Worm (Caenorhabditis elegans): Measurements from ENCODE around the gene K07H8.8.
A peak's percentile ranks its signal among the peaks of the same experiment; 100 is the strongest.

K07H8.8 gene

DNA sequence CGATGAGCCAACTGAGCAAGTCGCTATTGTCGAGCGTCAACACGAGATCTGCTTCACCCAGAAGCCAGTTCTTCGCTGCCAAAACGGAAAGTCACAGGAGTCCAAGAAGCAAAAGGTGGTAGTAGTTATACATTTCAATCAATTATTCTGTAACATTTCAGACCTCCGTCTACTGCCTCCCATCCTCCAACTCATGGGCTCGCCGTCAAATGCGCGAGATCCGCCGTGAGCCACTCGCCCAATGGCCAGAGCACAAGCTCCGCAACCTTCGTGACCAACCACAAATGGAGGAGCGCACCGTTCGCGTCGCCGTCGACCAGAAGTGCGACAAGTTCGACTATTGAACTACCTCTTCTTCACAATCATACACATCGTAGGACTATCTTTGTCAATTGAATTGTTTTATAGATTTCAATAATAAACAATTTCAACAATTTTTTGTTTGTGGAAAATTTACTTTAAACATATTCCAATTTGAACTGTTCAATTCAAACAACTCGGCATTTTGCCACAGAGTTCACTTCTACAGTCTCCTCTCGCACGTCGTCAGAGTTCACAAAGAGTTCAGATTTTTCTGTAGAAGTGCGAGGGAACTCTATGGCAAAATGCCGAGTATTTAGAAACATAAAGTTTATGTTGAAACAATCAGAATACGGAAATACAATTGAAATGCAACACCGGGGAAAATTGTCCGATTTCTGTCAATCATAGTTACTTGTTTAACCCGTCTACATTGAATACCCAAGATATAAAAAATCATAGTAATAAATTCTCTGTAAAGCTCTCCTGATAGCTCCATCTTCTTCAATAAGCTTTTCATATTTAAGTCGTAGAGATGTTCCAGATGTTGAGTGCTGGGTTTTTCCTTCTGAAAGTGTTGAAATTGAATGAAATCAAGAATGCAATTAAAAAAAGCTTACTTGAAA lies 1.9 kb downstream of the K07H8.8 start:
- TF ChIP-seq nhr-23 (tag; optimal IDR thresholded peaks at IDR 0.05) = no peak
- no peak for TF ChIP-seq nhr-237 (tag; optimal IDR thresholded peaks at IDR 0.05)
- no peak for TF ChIP-seq skn-1 (tag; optimal IDR thresholded peaks at IDR 0.05)
- TF ChIP-seq elt-2 (tag; optimal IDR thresholded peaks at IDR 0.05) = no peak
- TF ChIP-seq jun-1 (tag; optimal IDR thresholded peaks at IDR 0.05) = no peak
- TF ChIP-seq tbx-2 (tag; optimal IDR thresholded peaks at IDR 0.05) = no peak
- TF ChIP-seq lin-15B (tag; optimal IDR thresholded peaks at IDR 0.05) = no peak
- no peak for TF ChIP-seq ztf-11 (tag; optimal IDR thresholded peaks at IDR 0.05)
- TF ChIP-seq mml-1 (tag; optimal IDR thresholded peaks at IDR 0.05) = no peak
- no peak for TF ChIP-seq fkh-2 (tag; optimal IDR thresholded peaks at IDR 0.05)
- TF ChIP-seq unc-39 (tag; optimal IDR thresholded peaks at IDR 0.05) = no peak
- TF ChIP-seq nhr-25 (tag; optimal IDR thresholded peaks at IDR 0.05) = no peak
- no peak for TF ChIP-seq ama-1 (optimal IDR thresholded peaks at IDR 0.05)
- TF ChIP-seq lsy-12 (tag; optimal IDR thresholded peaks at IDR 0.05) = no peak
- TF ChIP-seq pha-4 (tag; optimal IDR thresholded peaks at IDR 0.05) = no peak
- TF ChIP-seq egl-27 (tag; optimal IDR thresholded peaks at IDR 0.05) = no peak
- no peak for TF ChIP-seq nfya-1 (tag; optimal IDR thresholded peaks at IDR 0.05; ENCODE audit: insufficient read depth)

DNA sequence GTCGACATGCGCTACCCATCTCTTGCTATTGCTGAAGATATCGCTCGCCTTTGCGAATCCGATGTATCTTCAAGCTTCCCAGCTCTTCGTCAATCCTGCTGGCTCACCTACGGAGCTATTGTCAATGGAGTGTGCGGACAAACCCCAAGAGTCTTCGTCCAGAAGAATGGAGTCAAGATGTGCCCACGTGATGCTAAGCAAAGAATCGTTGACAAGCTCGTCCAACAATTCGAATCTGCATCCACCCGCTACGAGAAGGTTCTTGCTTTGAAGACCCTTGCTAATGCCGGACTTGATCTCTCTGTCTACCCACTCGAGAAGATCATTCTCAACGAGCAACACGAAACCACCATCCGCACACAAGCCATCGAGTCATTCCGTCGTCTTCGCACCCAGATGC lies 5.5 kb downstream of the K07H8.8 start:
- no peak for TF ChIP-seq fkh-10 (GFP tag; optimal IDR thresholded peaks at IDR 0.05)
- no peak for TF ChIP-seq snpc-4 (tag; optimal IDR thresholded peaks at IDR 0.05)
- TF ChIP-seq R02D3.7 (tag; optimal IDR thresholded peaks at IDR 0.05) = no peak
- TF ChIP-seq ama-1 (optimal IDR thresholded peaks at IDR 0.05) = no peak
- no peak for TF ChIP-seq nhr-43 (tag; optimal IDR thresholded peaks at IDR 0.05; ENCODE audit: poor library complexity, severe bottlenecking)
- no peak for TF ChIP-seq jun-1 (tag; optimal IDR thresholded peaks at IDR 0.05)
- no peak for TF ChIP-seq nhr-77 (tag; optimal IDR thresholded peaks at IDR 0.05)
- TF ChIP-seq mdl-1 (tag; optimal IDR thresholded peaks at IDR 0.05) = no peak
- no peak for TF ChIP-seq unc-62 (GFP tag; optimal IDR thresholded peaks at IDR 0.05)
- TF ChIP-seq tbx-2 (tag; optimal IDR thresholded peaks at IDR 0.05) = no peak
- TF ChIP-seq lsy-12 (tag; optimal IDR thresholded peaks at IDR 0.05) = no peak
- no peak for TF ChIP-seq pha-4 (tag; optimal IDR thresholded peaks at IDR 0.05)
- no peak for TF ChIP-seq zag-1 (tag; optimal IDR thresholded peaks at IDR 0.05)
- TF ChIP-seq nhr-67 (tag; optimal IDR thresholded peaks at IDR 0.05) = no peak

DNA sequence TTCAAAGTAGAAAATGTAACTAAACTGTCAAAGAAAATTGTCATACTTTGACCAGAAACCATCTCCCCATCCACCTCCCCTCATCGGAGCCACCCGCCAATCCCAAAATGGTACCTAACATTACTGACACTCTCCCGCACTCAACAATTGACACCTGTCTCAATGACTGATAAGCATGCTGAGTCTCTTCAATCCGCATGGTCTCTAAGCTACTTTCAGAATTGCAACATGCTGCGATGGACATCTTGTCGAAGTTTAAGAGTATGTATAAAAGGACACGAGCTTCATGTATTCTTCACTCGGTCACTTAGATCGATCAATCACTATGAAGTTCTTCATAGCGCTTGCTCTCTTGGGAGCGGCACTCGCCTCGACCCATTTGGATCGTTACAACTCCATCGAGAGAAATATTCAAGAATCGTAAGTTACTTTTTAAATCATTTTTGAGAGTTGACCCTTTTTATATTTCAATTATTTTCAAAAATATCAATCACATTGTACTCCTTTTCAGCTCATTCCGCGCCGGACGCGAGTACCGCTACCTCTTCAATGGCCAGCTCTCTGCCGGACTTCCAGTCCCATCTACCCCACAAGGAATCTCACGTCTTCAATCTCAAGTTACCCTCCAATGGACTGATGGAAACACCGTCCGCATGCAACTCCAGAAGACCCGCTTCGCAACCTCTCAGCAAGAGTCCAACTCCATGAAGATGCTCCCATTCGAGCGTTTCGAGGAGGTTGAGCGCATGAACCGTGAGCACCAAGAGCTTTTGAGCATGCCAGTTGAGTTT lies 7.2 kb downstream of the K07H8.8 start, which contains the start of gene vit-6:
Gene vit-6 (plus strand): TSS at position 310 of the 791 bp plus-strand sequence.
- TF ChIP-seq tbx-2 (tag; optimal IDR thresholded peaks at IDR 0.05) (no peak), skn-1 (tag; optimal IDR thresholded peaks at IDR 0.05) (no peak), jun-1 (tag; optimal IDR thresholded peaks at IDR 0.05) (no peak), nhr-28 (tag; optimal IDR thresholded peaks at IDR 0.05) (no peak), ZK546.5 (tag; optimal IDR thresholded peaks at IDR 0.05) (no peak), ceh-82 (tag; optimal IDR thresholded peaks at IDR 0.05) (no peak), ztf-4 (tag; optimal IDR thresholded peaks at IDR 0.05) (no peak)

ce11 chrIV:8259904-8260303 lies 8.3 kb downstream of the K07H8.8 start, which contains the start of gene K07H8.7:
Gene K07H8.7, minus strand, starts transcription at chrIV:8260004.
- TF ChIP-seq ceh-16 (tag; optimal IDR thresholded peaks at IDR 0.05) (no peak), elt-2 (tag; optimal IDR thresholded peaks at IDR 0.05) (no peak)

ce11 chrIV:8255221-8255620 lies 13.0 kb downstream of the K07H8.8 start:
- no peak for TF ChIP-seq sea-2 (GFP tag; optimal IDR thresholded peaks at IDR 0.05)
- TF ChIP-seq elt-2 (tag; optimal IDR thresholded peaks at IDR 0.05) = peak; percentile 41
- peak; percentile 12 for TF ChIP-seq nhr-23 (tag; optimal IDR thresholded peaks at IDR 0.05)
- TF ChIP-seq lsy-12 (tag; optimal IDR thresholded peaks at IDR 0.05) = no peak
- peak; percentile 67 for TF ChIP-seq elt-1 (tag; optimal IDR thresholded peaks at IDR 0.05)
- TF ChIP-seq pqm-1 (tag; optimal IDR thresholded peaks at IDR 0.05) = peak; percentile 44

Data from whole organism, L3 larva.